Worm (Caenorhabditis elegans) whole organism, midembryonic: ENCODE results near the gene acr-14.

Experiments
- cog-1 ChIP-seq: sonication (generic microtip); optimal IDR thresholded peaks from 2 replicates; lab custom pipeline; 2016; ENCODE audit warnings: missing genetic modification characterization, missing compliant biosample characterization
- flt-1 ChIP-seq: fragments of 200-800 bp; sonication (Bioruptor generic); IDR thresholded peaks from 2 replicates; pipeline ENCODE4 v1.3.6; 2022; ENCODE audit warnings: missing genetic modification characterization, missing compliant biosample characterization
- klf-2 ChIP-seq: fragments of 200-800 bp; sonication (Bioruptor generic); conservative IDR thresholded peaks from 2 replicates; pipeline ENCODE4 v1.3.6; 2022; ENCODE audit warnings: missing genetic modification reagents, missing genetic modification characterization, missing compliant biosample characterization
- tab-1 ChIP-seq: fragments of 200-800 bp; sonication (Bioruptor generic); IDR thresholded peaks from 2 replicates; pipeline ENCODE4 v1.3.6; 2022; ENCODE audit warnings: missing genetic modification characterization, missing compliant biosample characterization
- ztf-29 ChIP-seq: fragments of 200-800 bp; sonication (Bioruptor generic); IDR thresholded peaks from 2 replicates; pipeline ENCODE4 v1.3.6; 2022; ENCODE audit warnings: missing genetic modification reagents, missing genetic modification characterization, missing compliant biosample characterization

ce11 chrII:8187516-8187915, 10.5 kb upstream of the acr-14 start:
- TF ChIP-seq flt-1 (GFP tag; lab: Robert Waterston, UW) (no peak), ztf-29 (no peak), tab-1 (GFP tag; lab: Robert Waterston, UW) (no peak), klf-2 (no peak), cog-1 (tag; lab: Kevin White, UChicago) (no peak)
